Worm (Caenorhabditis elegans): ENCODE data around the gene R08D7.5.

ce11 chrIII:9001491-9001890 is 27.6 kb downstream of the R08D7.5 start:
- no peak for TF ChIP-seq ztf-6 (GFP tag; IDR thresholded peaks at IDR 0.05)
- TF ChIP-seq pha-4 (tag; optimal IDR thresholded peaks at IDR 0.05) = no peak
- TF ChIP-seq unc-62 (GFP tag; optimal IDR thresholded peaks at IDR 0.05) = no peak
- peak; percentile 17 for TF ChIP-seq F49E8.2 (tag; optimal IDR thresholded peaks at IDR 0.05; ENCODE audit: insufficient read depth)
- no peak for TF ChIP-seq sea-2 (GFP tag; IDR thresholded peaks at IDR 0.05)
- TF ChIP-seq nfya-1 (tag; optimal IDR thresholded peaks at IDR 0.05; ENCODE audit: borderline replicate concordance, insufficient read depth) = no peak
- TF ChIP-seq nhr-90 (tag; optimal IDR thresholded peaks at IDR 0.05) = no peak
- TF ChIP-seq cebp-2 (GFP tag; IDR thresholded peaks at IDR 0.05) = no peak
- no peak for TF ChIP-seq ama-1 (optimal IDR thresholded peaks at IDR 0.05)
- no peak for TF ChIP-seq ama-1 (GFP tag; optimal IDR thresholded peaks at IDR 0.05)
- no peak for TF ChIP-seq snpc-4 (GFP tag; optimal IDR thresholded peaks at IDR 0.05)
- TF ChIP-seq snpc-4 (tag; optimal IDR thresholded peaks at IDR 0.05) = no peak
- TF ChIP-seq somi-1 (GFP tag; optimal IDR thresholded peaks at IDR 0.05) = no peak
- no peak for TF ChIP-seq mel-28 (tag; optimal IDR thresholded peaks at IDR 0.05; ENCODE audit: borderline replicate concordance)
- no peak for TF ChIP-seq B0261.1 (tag; optimal IDR thresholded peaks at IDR 0.05)
